Fruit fly (Drosophila melanogaster): ENCODE measurements around the gene Ucp4B.

dm6 chr2L:5927363-5927762 is 42.3 kb upstream of the Ucp4B start:
- no peak for TF ChIP-seq CG8478 (optimal IDR thresholded peaks at IDR 0.05)
- TF ChIP-seq CTCF (optimal IDR thresholded peaks at IDR 0.05) = no peak

Measured in S2 (cell line).